Fruit fly (Drosophila melanogaster) whole organism, embryonic: ENCODE data around the gene Rok.

Experiments
- Bgb ChIP-seq: fragments of 200-800 bp; sonication (Bioruptor generic); IDR thresholded peaks from 2 replicates; pipeline ENCODE4 v1.3.6; 2022; ENCODE audit warnings: missing biosample characterization, missing genetic modification characterization; ENCODE audit not compliant: partially characterized antibody
- CG1024 ChIP-seq: fragments of 200-800 bp; sonication (Bioruptor generic); IDR thresholded peaks from 2 replicates; pipeline ENCODE4 v1.3.6; 2022; ENCODE audit warnings: missing biosample characterization, missing genetic modification characterization
- CG11696 ChIP-seq: fragments of 200-800 bp; sonication (Bioruptor generic); IDR thresholded peaks from 2 replicates; pipeline ENCODE4 v1.3.6; 2022; ENCODE audit warnings: missing biosample characterization, missing genetic modification characterization
- CG12155 ChIP-seq: fragments of 200-800 bp; sonication (Bioruptor generic); optimal IDR thresholded peaks from 3 replicates; lab custom pipeline; 2016; ENCODE audit warnings: missing biosample characterization, missing genetic modification characterization
- CG12391 ChIP-seq: fragments of 200-800 bp; sonication (Bioruptor generic); optimal IDR thresholded peaks from 3 replicates; lab custom pipeline; 2018; ENCODE audit warnings: missing biosample characterization, mild to moderate bottlenecking, missing genetic modification characterization, moderate library complexity
- CG13287 ChIP-seq: fragments of 200-800 bp; sonication (Bioruptor generic); IDR thresholded peaks from 2 replicates; pipeline ENCODE4 v1.3.6; 2022; ENCODE audit warnings: missing biosample characterization, missing genetic modification characterization; ENCODE audit not compliant: partially characterized antibody
- CG13775 ChIP-seq: fragments of 200-800 bp; sonication (Bioruptor generic); optimal IDR thresholded peaks from 3 replicates; lab custom pipeline; 2017; ENCODE audit warnings: missing biosample characterization, mild to moderate bottlenecking, missing genetic modification characterization
- CG14050 ChIP-seq: fragments of 200-800 bp; sonication (Bioruptor generic); IDR thresholded peaks from 3 replicates; pipeline ENCODE4 v1.3.6; 2022; ENCODE audit warnings: missing biosample characterization, missing genetic modification characterization
- CG17359 ChIP-seq: fragments of 200-800 bp; sonication (Bioruptor generic); optimal IDR thresholded peaks from 3 replicates; lab custom pipeline; 2018; ENCODE audit warnings: missing biosample characterization, mild to moderate bottlenecking, missing genetic modification characterization, moderate library complexity
- CG17385 ChIP-seq: fragments of 200-800 bp; sonication (Bioruptor generic); optimal IDR thresholded peaks from 3 replicates; lab custom pipeline; 2018; ENCODE audit warnings: missing biosample characterization, mild to moderate bottlenecking, missing genetic modification characterization
- CG17829 ChIP-seq: fragments of 200-800 bp; optimal IDR thresholded peaks from 2 replicates; lab custom pipeline; 2019; ENCODE audit warnings: missing biosample characterization, mild to moderate bottlenecking, missing genetic modification characterization, moderate library complexity
- CG18619 ChIP-seq: fragments of 200-800 bp; sonication (Bioruptor generic); optimal IDR thresholded peaks from 3 replicates; lab custom pipeline; 2017; ENCODE audit warnings: missing biosample characterization, mild to moderate bottlenecking, missing genetic modification characterization
- CG2116 ChIP-seq: fragments of 200-800 bp; sonication (Bioruptor generic); optimal IDR thresholded peaks from 3 replicates; lab custom pipeline; 2018; ENCODE audit warnings: missing biosample characterization, mild to moderate bottlenecking, missing genetic modification characterization
- CG32767 ChIP-seq: fragments of 200-800 bp; sonication (Bioruptor generic); IDR thresholded peaks from 2 replicates; pipeline ENCODE4 v1.3.6; 2022; ENCODE audit warnings: missing biosample characterization, missing genetic modification characterization
- CG6272 ChIP-seq: fragments of 200-800 bp; sonication (Bioruptor generic); IDR thresholded peaks from 2 replicates; pipeline ENCODE4 v1.3.6; 2022; ENCODE audit warnings: missing biosample characterization, missing genetic modification characterization
- CG6791 ChIP-seq: fragments of 200-800 bp; sonication (Bioruptor generic); IDR thresholded peaks from 3 replicates; pipeline ENCODE4 v1.3.6; 2022; ENCODE audit warnings: missing biosample characterization, missing genetic modification characterization; ENCODE audit not compliant: partially characterized antibody
- CG9727 ChIP-seq: fragments of 200-800 bp; sonication (Bioruptor generic); optimal IDR thresholded peaks from 3 replicates; lab custom pipeline; 2017; ENCODE audit warnings: missing biosample characterization, mild to moderate bottlenecking, missing genetic modification characterization
- CG9932 ChIP-seq: fragments of 200-800 bp; sonication (Bioruptor generic); IDR thresholded peaks from 2 replicates; pipeline ENCODE4 v1.3.6; 2022; ENCODE audit warnings: missing biosample characterization, missing genetic modification characterization
- CrebB ChIP-seq: fragments of 200-800 bp; sonication (Bioruptor generic); optimal IDR thresholded peaks from 3 replicates; lab custom pipeline; 2018; ENCODE audit warnings: missing biosample characterization, mild to moderate bottlenecking, missing genetic modification characterization
- Ets65A ChIP-seq: fragments of 200-800 bp; sonication (Bioruptor generic); peaks from one replicate; lab custom pipeline; 2016; ENCODE audit warnings: missing biosample characterization, missing genetic modification characterization
- HmgD ChIP-seq: fragments of 200-800 bp; sonication (Bioruptor generic); optimal IDR thresholded peaks from 3 replicates; lab custom pipeline; 2016; ENCODE audit warnings: missing biosample characterization, missing genetic modification characterization
- Hr3 ChIP-seq: fragments of 200-800 bp; sonication (Bioruptor generic); optimal IDR thresholded peaks from 3 replicates; lab custom pipeline; 2016; ENCODE audit warnings: missing biosample characterization, missing genetic modification characterization
- MBD-R2 ChIP-seq: fragments of 200-800 bp; sonication (Bioruptor generic); IDR thresholded peaks from 2 replicates; pipeline ENCODE4 v1.3.6; 2022; ENCODE audit warnings: missing biosample characterization, missing genetic modification characterization
- Mad ChIP-seq: fragments of 200-800 bp; sonication (Bioruptor generic); optimal IDR thresholded peaks from 2 replicates; lab custom pipeline; 2016; ENCODE audit warnings: missing biosample characterization, missing genetic modification characterization
- Myb ChIP-seq: fragments of 200-800 bp; sonication (Bioruptor generic); optimal IDR thresholded peaks from 2 replicates; lab custom pipeline; 2016; ENCODE audit warnings: missing biosample characterization, missing genetic modification characterization
- NfI ChIP-seq: fragments of 200-800 bp; sonication (Bioruptor generic); optimal IDR thresholded peaks from 3 replicates; lab custom pipeline; 2018; ENCODE audit warnings: missing biosample characterization, mild to moderate bottlenecking, missing genetic modification characterization, moderate library complexity
- Pdp1 ChIP-seq, 2 experiments: fragments of 200-800 bp; sonication (Bioruptor generic); optimal IDR thresholded peaks; 3 replicates each; lab custom pipeline; 2016; ENCODE audit warnings: missing biosample characterization in 2 of 2, missing genetic modification characterization in 2 of 2, mild to moderate bottlenecking in 1 of 2, moderate library complexity in 1 of 2
- bbx ChIP-seq: fragments of 200-800 bp; sonication (Bioruptor generic); IDR thresholded peaks from 2 replicates; pipeline ENCODE4 v1.3.6; 2022; ENCODE audit warnings: missing biosample characterization, missing genetic modification characterization; ENCODE audit not compliant: partially characterized antibody
- chinmo ChIP-seq: fragments of 200-800 bp; sonication (Bioruptor generic); IDR thresholded peaks from 4 replicates; pipeline ENCODE4 v1.3.6; 2022; ENCODE audit warnings: missing biosample characterization, missing genetic modification characterization; ENCODE audit not compliant: partially characterized antibody
- crol ChIP-seq: fragments of 200-800 bp; sonication (Bioruptor generic); IDR thresholded peaks from 2 replicates; pipeline ENCODE4 v1.3.6; 2022; ENCODE audit warnings: missing biosample characterization, missing genetic modification characterization
- gfzf ChIP-seq: fragments of 200-800 bp; sonication (Bioruptor generic); optimal IDR thresholded peaks from 2 replicates; lab custom pipeline; 2016; ENCODE audit warnings: missing biosample characterization, mild to moderate bottlenecking, missing genetic modification characterization, moderate library complexity
- hbn ChIP-seq: fragments of 200-800 bp; sonication (Bioruptor generic); IDR thresholded peaks from 2 replicates; pipeline ENCODE4 v1.3.6; 2022; ENCODE audit warnings: missing biosample characterization, missing genetic modification characterization; ENCODE audit not compliant: partially characterized antibody
- inv ChIP-seq: fragments of 200-800 bp; sonication (Bioruptor generic); IDR thresholded peaks from 2 replicates; pipeline ENCODE4 v1.3.6; 2022; ENCODE audit warnings: missing biosample characterization, missing genetic modification characterization; ENCODE audit not compliant: partially characterized antibody
- kah ChIP-seq: fragments of 200-800 bp; sonication (Bioruptor generic); optimal IDR thresholded peaks from 2 replicates; lab custom pipeline; 2018; ENCODE audit warnings: missing biosample characterization, mild to moderate bottlenecking, missing genetic modification characterization
- lmd ChIP-seq: fragments of 200-800 bp; sonication (Bioruptor generic); IDR thresholded peaks from 2 replicates; pipeline ENCODE4 v1.3.6; 2022; ENCODE audit warnings: missing biosample characterization, missing genetic modification characterization
- mirr ChIP-seq: fragments of 200-800 bp; sonication (Bioruptor generic); optimal IDR thresholded peaks from 3 replicates; lab custom pipeline; 2018; ENCODE audit warnings: missing biosample characterization, mild to moderate bottlenecking, missing genetic modification characterization
- nerfin-1 ChIP-seq: fragments of 200-800 bp; sonication (Bioruptor generic); optimal IDR thresholded peaks from 3 replicates; lab custom pipeline; 2019; ENCODE audit warnings: missing biosample characterization, mild to moderate bottlenecking, missing genetic modification characterization, moderate library complexity
- prd ChIP-seq, 3 experiments: fragments of >200 bp in 2 of 3; fragments of 200-800 bp in 1 of 3; sonication (Bioruptor generic) in 1 of 3; optimal IDR thresholded peaks in 2 of 3; IDR thresholded peaks in 1 of 3; 2 replicates in 2 of 3; 3 replicates in 1 of 3; pipeline versions ENCODE4 v1.3.6 to Lab custom; 2017 to 2022; ENCODE audit warnings: missing biosample characterization in 1 of 3, missing genetic modification characterization in 1 of 3
- pzg ChIP-seq: fragments of 200-800 bp; sonication (Bioruptor generic); optimal IDR thresholded peaks from 3 replicates; lab custom pipeline; 2018; ENCODE audit warnings: missing biosample characterization, mild to moderate bottlenecking, missing genetic modification characterization, moderate library complexity
- schlank ChIP-seq: fragments of 200-800 bp; sonication (Bioruptor generic); optimal IDR thresholded peaks from 2 replicates; lab custom pipeline; 2018; ENCODE audit warnings: missing biosample characterization, mild to moderate bottlenecking, missing genetic modification characterization
- sens ChIP-seq: fragments of 200-800 bp; sonication (Bioruptor generic); peaks from one replicate; lab custom pipeline; 2016; ENCODE audit warnings: missing biosample characterization, missing genetic modification characterization
- sna ChIP-seq: fragments of 200-800 bp; sonication (Bioruptor generic); IDR thresholded peaks from 2 replicates; pipeline ENCODE4 v1.3.6; 2022; ENCODE audit warnings: missing biosample characterization, missing genetic modification characterization; ENCODE audit not compliant: partially characterized antibody
- stwl ChIP-seq: fragments of 200-800 bp; sonication (Bioruptor generic); optimal IDR thresholded peaks from 3 replicates; lab custom pipeline; 2018; ENCODE audit warnings: missing biosample characterization, mild to moderate bottlenecking, missing genetic modification characterization, moderate library complexity
- trem ChIP-seq: fragments of 200-800 bp; optimal IDR thresholded peaks from 3 replicates; lab custom pipeline; 2019; ENCODE audit warnings: missing biosample characterization, mild to moderate bottlenecking, missing genetic modification characterization, moderate library complexity
- vvl ChIP-seq: fragments of 200-800 bp; sonication (Bioruptor generic); IDR thresholded peaks from 2 replicates; pipeline ENCODE4 v1.3.6; 2022; ENCODE audit warnings: missing biosample characterization, missing genetic modification characterization
- wek ChIP-seq: fragments of 200-800 bp; sonication (Bioruptor generic); optimal IDR thresholded peaks from 3 replicates; lab custom pipeline; 2018; ENCODE audit warnings: missing biosample characterization, mild to moderate bottlenecking, missing genetic modification characterization, moderate library complexity

Rok gene

DNA sequence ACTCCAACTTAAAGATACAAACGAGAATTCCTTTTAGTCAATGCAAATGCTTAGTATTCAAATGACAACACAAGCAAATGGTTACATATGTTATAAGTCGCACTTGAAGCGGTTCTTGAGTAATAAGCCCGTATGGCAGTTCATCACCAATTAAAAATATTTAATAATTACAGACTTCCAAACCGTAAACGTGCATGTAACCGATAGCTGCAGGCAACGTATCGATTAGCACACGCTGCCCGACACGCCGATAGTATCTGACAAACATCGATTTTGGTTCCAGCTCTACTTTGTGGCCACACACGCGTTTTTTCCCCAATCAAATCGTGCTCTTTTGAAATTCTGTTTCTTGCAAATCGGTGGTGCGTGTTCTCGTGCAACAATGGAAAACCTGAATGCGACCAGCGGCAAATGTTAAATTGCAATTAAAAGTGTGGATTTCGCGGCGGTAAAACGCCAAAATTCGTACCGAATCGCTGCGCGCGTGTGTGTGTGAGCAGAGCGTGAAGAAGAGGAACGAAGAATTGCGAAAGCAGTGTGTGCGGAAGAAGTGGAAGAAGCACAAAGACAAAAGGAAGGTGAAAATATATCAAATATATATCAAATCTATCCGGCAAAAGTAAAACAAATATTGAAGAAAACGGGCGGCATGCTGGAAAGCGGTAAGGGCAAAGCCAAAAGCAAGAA, 38.1 kb downstream of the Rok start, which contains the start of the genes CG9784 and Nup153 (continued):
- TF ChIP-seq inv = peak; percentile 96
- peak; percentile 87 for TF ChIP-seq hbn (GFP tag; lab: Robert Waterston, UW)
- TF ChIP-seq CG9932 (GFP tag; lab: Robert Waterston, UW) = peak; percentile 75
- peak; percentile 52; the same call in 1 of the 2 replicates for TF ChIP-seq CG6272 (GFP tag; lab: Robert Waterston, UW)
- peak; percentile 91 for TF ChIP-seq CG13287
- peak; percentile 51 for TF ChIP-seq sens (GFP tag; lab: Kevin White, UChicago)
- TF ChIP-seq pzg (GFP tag; lab: Kevin White, UChicago) = peak; percentile 59
- TF ChIP-seq prd (optimal IDR thresholded peaks at IDR 0.05; lab: Kevin White, UChicago) = no peak
- TF ChIP-seq prd (GFP tag; IDR thresholded peaks at IDR 0.05; lab: Robert Waterston, UW) = 0 out of 3 replicates have a peak, but pooled peaks have one; percentile 5
- TF ChIP-seq CG6791 = peak; percentile 98
- peak; percentile 87 for TF ChIP-seq sna (GFP tag; lab: Robert Waterston, UW)
- TF ChIP-seq CG12155 (GFP tag; lab: Kevin White, UChicago) = peak; percentile 95
- TF ChIP-seq MBD-R2 (GFP tag; lab: Robert Waterston, UW) = peak; percentile 13; the same call in 1 of the 2 replicates
- TF ChIP-seq CG17359 (tag; lab: Kevin White, UChicago) = no peak
- TF ChIP-seq CG2116 (GFP tag; lab: Kevin White, UChicago) = peak; percentile 32
- no peak for TF ChIP-seq CG32767
- peak; percentile 97 for TF ChIP-seq chinmo (GFP tag; lab: Robert Waterston, UW)
- peak; percentile 97 for TF ChIP-seq Bgb (GFP tag; lab: Robert Waterston, UW)
- no peak for TF ChIP-seq NfI (GFP tag; lab: Kevin White, UChicago)
- TF ChIP-seq, all 482 proteins: peak for 67

dm6 chrX:16598336-16598977, 38.8 kb downstream of the Rok start:
- no peak for TF ChIP-seq CG17385
- TF ChIP-seq CG13775 (GFP tag; lab: Kevin White, UChicago) = peak; percentile 25
- TF ChIP-seq wek (GFP tag; lab: Kevin White, UChicago) = peak; percentile 46
- peak; percentile 5 for TF ChIP-seq CrebB (tag; lab: Kevin White, UChicago)
- TF ChIP-seq stwl = peak; percentile 26
- TF ChIP-seq Pdp1 (GFP tag; optimal IDR thresholded peaks at IDR 0.05; lab: Kevin White, UChicago) = peak in 1 of 2 experiments; percentile 23
- TF ChIP-seq CG6272 (GFP tag; lab: Robert Waterston, UW) = no peak
- TF ChIP-seq HmgD = no peak
- TF ChIP-seq mirr (GFP tag; lab: Kevin White, UChicago) = peak; percentile 45
- no peak for TF ChIP-seq Mad (GFP tag; lab: Kevin White, UChicago)
- no peak for TF ChIP-seq CG11696 (GFP tag; lab: Robert Waterston, UW)
- peak; percentile 36 for TF ChIP-seq Ets65A (GFP tag; lab: Kevin White, UChicago)
- peak; percentile 9; the same call in 1 of the 2 replicates for TF ChIP-seq bbx (GFP tag; lab: Robert Waterston, UW)
- TF ChIP-seq Hr3 (GFP tag; lab: Kevin White, UChicago) = no peak
- TF ChIP-seq Myb (GFP tag; lab: Kevin White, UChicago) = peak; percentile 8
- TF ChIP-seq CG17829 (tag; lab: Kevin White, UChicago) = peak; percentile 5
- TF ChIP-seq CG9727 = peak; percentile 0
- TF ChIP-seq nerfin-1 (tag; lab: Kevin White, UChicago) = peak; percentile 13
- TF ChIP-seq CG1024 = no peak
- TF ChIP-seq CG12391 = peak; percentile 43
- TF ChIP-seq CG18619 (GFP tag; lab: Kevin White, UChicago) = peak; percentile 6
- TF ChIP-seq crol (GFP tag; lab: Robert Waterston, UW) = no peak
- TF ChIP-seq trem (tag; lab: Kevin White, UChicago) = peak; percentile 27
- peak; percentile 41 for TF ChIP-seq kah (GFP tag; lab: Kevin White, UChicago)
- peak; percentile 55 for TF ChIP-seq vvl
- peak; percentile 56 for TF ChIP-seq gfzf (GFP tag; lab: Kevin White, UChicago)
- peak; percentile 5 for TF ChIP-seq schlank
- TF ChIP-seq lmd (GFP tag; lab: Robert Waterston, UW) = no peak
- TF ChIP-seq CG14050 (GFP tag; lab: Robert Waterston, UW) = no peak
